Worm (Caenorhabditis elegans) whole organism, L1 larva: Measurements from ENCODE around the gene sri-28.

Source experiments
- C04F5.9 ChIP-seq: sonication (generic microtip); optimal IDR thresholded peaks from 2 replicates; lab custom pipeline; 2016; ENCODE audit warnings: missing genetic modification characterization, missing compliant biosample characterization
- C34B4.2 ChIP-seq: sonication (generic microtip); optimal IDR thresholded peaks from 2 replicates; lab custom pipeline; 2017; ENCODE audit warnings: mild to moderate bottlenecking, missing genetic modification characterization, missing compliant biosample characterization
- F16B12.6 ChIP-seq: fragments of 150-350 bp; optimal IDR thresholded peaks from 2 replicates; lab custom pipeline; 2014; ENCODE audit warnings: missing biosample characterization, missing genetic modification characterization
- Y116A8C.19 ChIP-seq: sonication (generic microtip); optimal IDR thresholded peaks from 2 replicates; lab custom pipeline; 2016; ENCODE audit warnings: missing compliant biosample characterization, missing genetic modification characterization, borderline replicate concordance
- ama-1 ChIP-seq: fragments of 150-350 bp; optimal IDR thresholded peaks from 2 replicates; lab custom pipeline; 2014
- ceh-82 ChIP-seq, 3 experiments: fragments of 150-350 bp in 1 of 3; sonication (generic microtip) in 2 of 3; optimal IDR thresholded peaks; 2 replicates each; lab custom pipeline; 2014 to 2017; ENCODE audit warnings: missing biosample characterization in 3 of 3, missing genetic modification characterization in 3 of 3
- ceh-88 ChIP-seq: fragments of 200-800 bp; sonication (Bioruptor generic); IDR thresholded peaks from 2 replicates; pipeline ENCODE4 v1.3.6; 2022; ENCODE audit warnings: missing genetic modification characterization, missing compliant biosample characterization
- ceh-90 ChIP-seq: sonication (generic microtip); optimal IDR thresholded peaks from 2 replicates; lab custom pipeline; 2016; ENCODE audit warnings: missing genetic modification characterization, missing compliant biosample characterization
- ces-1 ChIP-seq: fragments of 150-350 bp; optimal IDR thresholded peaks from 2 replicates; lab custom pipeline; 2014; ENCODE audit warnings: missing biosample characterization, missing genetic modification reagents, missing genetic modification characterization
- dpl-1 ChIP-seq, 3 experiments: fragments of 150-350 bp in 2 of 3; sonication (generic microtip) in 1 of 3; optimal IDR thresholded peaks; 2 replicates each; lab custom pipeline; 2014 to 2017; ENCODE audit warnings: missing biosample characterization in 3 of 3, missing genetic modification characterization in 3 of 3, missing genetic modification reagents in 3 of 3
- dsc-1 ChIP-seq: sonication (generic microtip); optimal IDR thresholded peaks from 2 replicates; lab custom pipeline; 2016; ENCODE audit warnings: mild to moderate bottlenecking, missing genetic modification characterization, missing compliant biosample characterization
- efl-1 ChIP-seq, 4 experiments: fragments of 150-350 bp; optimal IDR thresholded peaks in 3 of 4; peaks in 1 of 4; 1 replicate in 1 of 4; 2 replicates in 3 of 4; lab custom pipeline; 2014; ENCODE audit warnings: missing biosample characterization in 2 of 4, missing genetic modification characterization in 2 of 4, missing genetic modification reagents in 2 of 4
- efl-3 ChIP-seq: fragments of 200-800 bp; sonication (Bioruptor generic); optimal IDR thresholded peaks from 2 replicates; lab custom pipeline; 2018; ENCODE audit warnings: mild to moderate bottlenecking, missing genetic modification characterization, missing compliant biosample characterization
- ets-5 ChIP-seq: fragments of 200-800 bp; sonication (Bioruptor generic); IDR thresholded peaks from 2 replicates; pipeline ENCODE4 v1.3.6; 2022; ENCODE audit warnings: missing genetic modification characterization, missing compliant biosample characterization
- fkh-4 ChIP-seq: sonication (generic microtip); optimal IDR thresholded peaks from 2 replicates; lab custom pipeline; 2016; ENCODE audit warnings: missing compliant biosample characterization, missing genetic modification characterization, borderline replicate concordance
- fkh-8 ChIP-seq: sonication (generic microtip); optimal IDR thresholded peaks from 2 replicates; lab custom pipeline; 2016; ENCODE audit warnings: mild to moderate bottlenecking, missing genetic modification characterization, missing compliant biosample characterization
- fos-1 ChIP-seq: fragments of 150-350 bp; optimal IDR thresholded peaks from 2 replicates; lab custom pipeline; 2014; ENCODE audit warnings: missing biosample characterization, missing genetic modification characterization
- hlh-4 ChIP-seq: sonication (generic microtip); optimal IDR thresholded peaks from 2 replicates; lab custom pipeline; 2016; ENCODE audit warnings: mild to moderate bottlenecking, missing genetic modification characterization, missing compliant biosample characterization
- irx-1 ChIP-seq: sonication (generic microtip); optimal IDR thresholded peaks from 2 replicates; lab custom pipeline; 2016; ENCODE audit warnings: missing genetic modification characterization, missing compliant biosample characterization
- jun-1 ChIP-seq: fragments of 150-350 bp; optimal IDR thresholded peaks from 2 replicates; lab custom pipeline; 2014; ENCODE audit warnings: missing biosample characterization, missing genetic modification reagents, missing genetic modification characterization
- lin-13 ChIP-seq: fragments of 150-350 bp; optimal IDR thresholded peaks from 2 replicates; lab custom pipeline; 2014; ENCODE audit warnings: missing biosample characterization, missing genetic modification reagents, missing genetic modification characterization
- lin-14 ChIP-seq: fragments of 200-800 bp; sonication (Bioruptor generic); optimal IDR thresholded peaks from 2 replicates; lab custom pipeline; 2018; ENCODE audit warnings: mild to moderate bottlenecking, missing genetic modification characterization, moderate library complexity, missing compliant biosample characterization
- lin-35 ChIP-seq, 2 experiments: fragments of 150-350 bp; optimal IDR thresholded peaks; 2 replicates each; lab custom pipeline; 2014; ENCODE audit warnings: missing biosample characterization in 2 of 2, missing genetic modification characterization in 2 of 2, missing genetic modification reagents in 2 of 2
- lin-39 ChIP-seq: fragments of 150-350 bp; optimal IDR thresholded peaks from 2 replicates; lab custom pipeline; 2014; ENCODE audit warnings: missing biosample characterization, missing genetic modification reagents, missing genetic modification characterization
- mef-2 ChIP-seq: fragments of 150-350 bp; optimal IDR thresholded peaks from 2 replicates; lab custom pipeline; 2014; ENCODE audit warnings: missing biosample characterization, missing genetic modification characterization
- mep-1 ChIP-seq: fragments of 150-350 bp; optimal IDR thresholded peaks from 2 replicates; lab custom pipeline; 2014; ENCODE audit warnings: missing biosample characterization, missing genetic modification characterization
- nhr-20 ChIP-seq: sonication (generic microtip); optimal IDR thresholded peaks from 2 replicates; lab custom pipeline; 2016; ENCODE audit warnings: mild to moderate bottlenecking, missing genetic modification characterization, missing compliant biosample characterization
- nhr-28 ChIP-seq: fragments of 150-350 bp; optimal IDR thresholded peaks from 2 replicates; lab custom pipeline; 2014; ENCODE audit warnings: missing biosample characterization, missing genetic modification characterization
- nhr-47 ChIP-seq: sonication (generic microtip); optimal IDR thresholded peaks from 2 replicates; lab custom pipeline; 2016; ENCODE audit warnings: mild to moderate bottlenecking, missing genetic modification characterization, moderate library complexity, missing compliant biosample characterization
- nhr-71 ChIP-seq: sonication (generic microtip); optimal IDR thresholded peaks from 2 replicates; lab custom pipeline; 2016; ENCODE audit warnings: mild to moderate bottlenecking, missing genetic modification characterization, moderate library complexity, missing compliant biosample characterization
- nhr-84 ChIP-seq: sonication (generic microtip); optimal IDR thresholded peaks from 2 replicates; lab custom pipeline; 2017; ENCODE audit warnings: missing biosample characterization, missing genetic modification characterization
- nhr-90 ChIP-seq: sonication (generic microtip); optimal IDR thresholded peaks from 2 replicates; lab custom pipeline; 2016; ENCODE audit warnings: mild to moderate bottlenecking, missing genetic modification characterization, missing compliant biosample characterization; ENCODE audit not compliant: poor library complexity
- pax-3 ChIP-seq: fragments of 200-800 bp; sonication (Bioruptor generic); optimal IDR thresholded peaks from 2 replicates; lab custom pipeline; 2018; ENCODE audit warnings: mild to moderate bottlenecking, missing genetic modification characterization, moderate library complexity, missing compliant biosample characterization
- rnt-1 ChIP-seq: sonication (generic microtip); optimal IDR thresholded peaks from 2 replicates; lab custom pipeline; 2016; ENCODE audit warnings: mild to moderate bottlenecking, missing genetic modification characterization, moderate library complexity, missing compliant biosample characterization
- snpc-4 ChIP-seq: fragments of 150-350 bp; optimal IDR thresholded peaks from 2 replicates; lab custom pipeline; 2014; ENCODE audit warnings: missing biosample characterization, missing genetic modification characterization
- snu-23 ChIP-seq: sonication (generic microtip); optimal IDR thresholded peaks from 2 replicates; lab custom pipeline; 2016; ENCODE audit warnings: missing genetic modification characterization, missing compliant biosample characterization
- sptf-1 ChIP-seq: fragments of 150-350 bp; optimal IDR thresholded peaks from 2 replicates; lab custom pipeline; 2014; ENCODE audit warnings: missing biosample characterization, missing genetic modification characterization
- sup-37 ChIP-seq: fragments of 200-800 bp; sonication (Bioruptor generic); optimal IDR thresholded peaks from 2 replicates; lab custom pipeline; 2018; ENCODE audit warnings: mild to moderate bottlenecking, missing genetic modification characterization, missing compliant biosample characterization
- swsn-7 ChIP-seq: sonication (generic microtip); optimal IDR thresholded peaks from 2 replicates; lab custom pipeline; 2016; ENCODE audit warnings: missing genetic modification characterization, missing compliant biosample characterization
- tbx-2 ChIP-seq: sonication (generic microtip); optimal IDR thresholded peaks from 2 replicates; lab custom pipeline; 2016; ENCODE audit warnings: missing genetic modification characterization, missing compliant biosample characterization
- tlp-1 ChIP-seq: fragments of 150-350 bp; optimal IDR thresholded peaks from 2 replicates; lab custom pipeline; 2014; ENCODE audit warnings: missing biosample characterization, missing genetic modification characterization
- unc-86 ChIP-seq: sonication (generic microtip); optimal IDR thresholded peaks from 2 replicates; lab custom pipeline; 2016; ENCODE audit warnings: missing genetic modification characterization, missing compliant biosample characterization
- unc-98 ChIP-seq: fragments of 200-800 bp; sonication (Bioruptor generic); IDR thresholded peaks from 2 replicates; pipeline ENCODE4 v1.3.6; 2022; ENCODE audit warnings: missing genetic modification characterization, missing compliant biosample characterization
- zip-4 ChIP-seq: fragments of 200-800 bp; sonication (Bioruptor generic); optimal IDR thresholded peaks from 2 replicates; lab custom pipeline; 2018; ENCODE audit warnings: mild to moderate bottlenecking, missing genetic modification characterization, moderate library complexity, missing compliant biosample characterization
- ztf-11 ChIP-seq, 2 experiments: sonication (generic microtip); optimal IDR thresholded peaks; 2 replicates each; lab custom pipeline; 2016 to 2017; ENCODE audit warnings: missing genetic modification characterization in 2 of 2, missing biosample characterization in 1 of 2, missing compliant biosample characterization in 1 of 2
- ztf-4 ChIP-seq: fragments of 150-350 bp; optimal IDR thresholded peaks from 2 replicates; lab custom pipeline; 2014; ENCODE audit warnings: missing biosample characterization, missing genetic modification characterization

sri-28 gene

DNA sequence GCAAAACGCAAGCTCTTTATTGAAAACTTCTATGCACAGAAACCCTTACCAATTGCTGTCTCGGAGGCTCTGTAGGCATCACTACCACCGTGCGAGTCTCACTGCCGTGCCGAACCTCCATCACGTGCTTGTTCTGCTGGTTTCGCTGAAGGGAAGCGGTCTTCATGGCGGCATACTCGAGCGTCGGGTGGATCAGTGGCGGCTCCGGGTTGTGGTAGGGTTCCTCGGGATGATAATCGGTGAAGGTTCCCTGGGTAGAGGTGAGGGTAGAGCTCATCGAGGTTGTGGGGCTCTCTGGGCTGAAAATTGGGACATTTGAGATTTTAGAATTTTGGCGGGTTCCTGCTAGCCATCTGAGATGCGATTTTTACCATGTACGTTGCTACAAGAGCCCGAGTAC is 4.4 kb downstream of the sri-28 start:
- TF ChIP-seq ztf-11 (tag; optimal IDR thresholded peaks at IDR 0.05; lab: Kevin White, UChicago) (no peak), snpc-4 (tag; lab: Kevin White, UChicago) (no peak), ceh-90 (tag; lab: Kevin White, UChicago) (no peak), ama-1 (lab: Kevin White, UChicago) (no peak), irx-1 (no peak), nhr-90 (no peak), sptf-1 (tag; lab: Kevin White, UChicago) (no peak), nhr-84 (no peak)

ce11 chrII:3053689-3054088 is 5.2 kb downstream of the sri-28 start:
- TF ChIP-seq lin-13 (GFP tag; lab: Kevin White, UChicago) = no peak
- no peak for TF ChIP-seq tbx-2 (tag; lab: Kevin White, UChicago)
- TF ChIP-seq hlh-4 (tag; lab: Kevin White, UChicago) = no peak
- no peak for TF ChIP-seq nhr-28 (tag; lab: Kevin White, UChicago)
- TF ChIP-seq lin-14 = no peak
- no peak for TF ChIP-seq lin-39
- TF ChIP-seq mef-2 = no peak

ce11 chrII:3054221-3054620 is 5.7 kb downstream of the sri-28 start, which contains the start of gene lido-13:
lido-13 (minus strand) TSS chrII:3054321.
- TF ChIP-seq fkh-4 (tag; lab: Kevin White, UChicago) (no peak), ama-1 (lab: Kevin White, UChicago) (no peak), ets-5 (GFP tag; lab: Robert Waterston, UW) (no peak), Y116A8C.19 (tag; lab: Kevin White, UChicago) (no peak)

DNA sequence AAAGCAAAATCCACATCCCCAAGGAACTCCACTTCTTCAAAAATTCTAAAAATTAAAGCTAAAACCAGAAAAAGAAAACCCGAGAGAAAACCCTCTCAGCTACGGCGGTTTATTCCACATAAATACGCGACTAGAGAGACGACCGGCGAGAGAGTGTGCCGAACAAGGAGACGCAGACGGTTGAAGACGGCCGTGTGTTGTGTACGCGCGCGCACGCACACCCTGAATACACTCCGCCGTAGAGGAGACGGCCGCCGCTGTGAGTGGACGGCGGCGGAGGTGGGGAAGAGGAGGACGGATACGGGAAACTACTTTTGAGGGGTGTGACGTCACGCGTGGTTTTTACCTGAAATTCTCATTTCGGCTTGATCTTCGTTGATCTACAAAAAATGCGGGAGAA is 6.1 kb downstream of the sri-28 start:
- TF ChIP-seq unc-98 (GFP tag; lab: Robert Waterston, UW) (no peak), rnt-1 (tag; lab: Kevin White, UChicago) (peak; percentile 35), sup-37 (GFP tag; lab: Kevin White, UChicago) (no peak), nhr-47 (tag; lab: Kevin White, UChicago) (peak; percentile 47), nhr-71 (tag; lab: Kevin White, UChicago) (peak; percentile 36), tbx-2 (tag; lab: Kevin White, UChicago) (peak; percentile 38), nhr-28 (tag; lab: Kevin White, UChicago) (no peak), F16B12.6 (tag; lab: Kevin White, UChicago) (no peak), lin-39 (no peak), C34B4.2 (tag; lab: Kevin White, UChicago) (no peak), nhr-90 (no peak), mep-1 (tag; lab: Kevin White, UChicago) (no peak), lin-35 (GFP tag; optimal IDR thresholded peaks at IDR 0.05; lab: Kevin White, UChicago) (peak in 1 of 2 experiments; percentile 17), swsn-7 (tag; lab: Kevin White, UChicago) (peak; percentile 39), nhr-20 (peak; percentile 33), fos-1 (no peak), sptf-1 (tag; lab: Kevin White, UChicago) (no peak), ztf-4 (no peak), efl-1 (optimal IDR thresholded peaks at IDR 0.05; lab: Kevin White, UChicago) (peak; percentile 15 to 17), efl-1 (GFP tag; optimal IDR thresholded peaks at IDR 0.05 in 1 of 2; lab: Kevin White, UChicago) (peak in 1 of 2 experiments; percentile 82), efl-3 (GFP tag; lab: Kevin White, UChicago) (no peak), snu-23 (GFP tag; lab: Kevin White, UChicago) (peak; percentile 55), zip-4 (no peak), C04F5.9 (tag; lab: Kevin White, UChicago) (peak; percentile 11), unc-86 (tag; lab: Kevin White, UChicago) (no peak), pax-3 (tag; lab: Kevin White, UChicago) (no peak), jun-1 (tag; lab: Kevin White, UChicago) (no peak), ceh-88 (GFP tag; lab: Robert Waterston, UW) (no peak), ceh-82 (tag; optimal IDR thresholded peaks at IDR 0.05; lab: Kevin White, UChicago) (peak in 1 of 3 experiments; percentile 28), ces-1 (GFP tag; lab: Kevin White, UChicago) (no peak), dsc-1 (tag; lab: Kevin White, UChicago) (peak; percentile 12), tlp-1 (tag; lab: Kevin White, UChicago) (no peak), fkh-8 (tag; lab: Kevin White, UChicago) (peak; percentile 30), ztf-11 (tag; optimal IDR thresholded peaks at IDR 0.05; lab: Kevin White, UChicago) (peak in 1 of 2 experiments; percentile 6), lin-14 (peak; percentile 67), dpl-1 (GFP tag; optimal IDR thresholded peaks at IDR 0.05; lab: Kevin White, UChicago) (peak in 1 of 3 experiments; percentile 5)
